Fruit fly (Drosophila melanogaster): Measurements from ENCODE around the gene Nf-YB.

The Nf-YB gene

dm6 chr2L:19756716-19757115, 20.9 kb downstream of the Nf-YB start, which contains the start of gene CG10631 (continued):
- TF ChIP-seq CG8478 (optimal IDR thresholded peaks at IDR 0.05) (no peak), ro (GFP tag; IDR thresholded peaks at IDR 0.05) (no peak), CG32767 (GFP tag; IDR thresholded peaks at IDR 0.05) (no peak), Max (GFP tag; optimal IDR thresholded peaks at IDR 0.05) (no peak), MBD-R2 (GFP tag; IDR thresholded peaks at IDR 0.05) (peak; percentile 70), abd-A (tag; optimal IDR thresholded peaks at IDR 0.05) (no peak), CG7357 (GFP tag; IDR thresholded peaks at IDR 0.05) (no peak), grn (GFP tag; optimal IDR thresholded peaks at IDR 0.05) (no peak), schlank (tag; optimal IDR thresholded peaks at IDR 0.05) (no peak), CG6791 (GFP tag; IDR thresholded peaks at IDR 0.05; ENCODE audit: partially characterized antibody) (peak; percentile 78), pros (GFP tag; optimal IDR thresholded peaks at IDR 0.05) (no peak), row (GFP tag; IDR thresholded peaks at IDR 0.05) (no peak; the same call in 2 of the 3 replicates), zf30C (GFP tag; optimal IDR thresholded peaks at IDR 0.05) (no peak), CG12104 (GFP tag; optimal IDR thresholded peaks at IDR 0.05) (no peak), ind (GFP tag; optimal IDR thresholded peaks at IDR 0.05) (no peak), HLH54F (GFP tag; optimal IDR thresholded peaks at IDR 0.05) (no peak), peb (GFP tag; IDR thresholded peaks at IDR 0.05) (no peak), CG5953 (GFP tag; IDR thresholded peaks at IDR 0.05) (no peak; the same call in 1 of the 2 replicates), rib (GFP tag; IDR thresholded peaks at IDR 0.05) (no peak), CG4360 (GFP tag; IDR thresholded peaks at IDR 0.05) (peak; percentile 58), ap (GFP tag; IDR thresholded peaks at IDR 0.05) (no peak), E2f2 (GFP tag; IDR thresholded peaks at IDR 0.05) (peak; percentile 55), H15 (GFP tag; IDR thresholded peaks at IDR 0.05) (no peak), ash1 (GFP tag; optimal IDR thresholded peaks at IDR 0.05) (no peak), trh (GFP tag; optimal IDR thresholded peaks at IDR 0.05) (no peak), vnd (GFP tag; IDR thresholded peaks at IDR 0.05; ENCODE audit: partially characterized antibody) (peak; percentile 69), Doc3 (GFP tag; IDR thresholded peaks at IDR 0.05; ENCODE audit: partially characterized antibody) (peak; percentile 69), C15 (GFP tag; IDR thresholded peaks at IDR 0.05) (no peak), CG34376 (GFP tag; optimal IDR thresholded peaks at IDR 0.05) (no peak), sna (GFP tag; IDR thresholded peaks at IDR 0.05; ENCODE audit: partially characterized antibody) (peak; percentile 79), Sox100B (GFP tag; optimal IDR thresholded peaks at IDR 0.05) (no peak), Spps (tag; optimal IDR thresholded peaks at IDR 0.05) (no peak), MESR4 (GFP tag; optimal IDR thresholded peaks at IDR 0.05) (peak; percentile 40), dpn (GFP tag; optimal IDR thresholded peaks at IDR 0.05) (no peak), CG8388 (GFP tag; optimal IDR thresholded peaks at IDR 0.05) (no peak), fd64A (GFP tag; optimal IDR thresholded peaks at IDR 0.05) (no peak), nerfin-2 (GFP tag; IDR thresholded peaks at IDR 0.05; ENCODE audit: partially characterized antibody) (peak; percentile 56), yki (optimal IDR thresholded peaks at IDR 0.05) (no peak), CG30020 (tag; optimal IDR thresholded peaks at IDR 0.05) (no peak), scrt (GFP tag; optimal IDR thresholded peaks at IDR 0.05) (no peak), Hey (tag; optimal IDR thresholded peaks at IDR 0.05) (no peak), Bteb2 (GFP tag; optimal IDR thresholded peaks at IDR 0.05) (no peak), CG18476 (GFP tag; optimal IDR thresholded peaks at IDR 0.05) (no peak), CG1602 (GFP tag; optimal IDR thresholded peaks at IDR 0.05) (no peak), HLH4C (GFP tag; IDR thresholded peaks at IDR 0.05; ENCODE audit: partially characterized antibody) (peak; percentile 75), Hr51 (GFP tag; optimal IDR thresholded peaks at IDR 0.05) (no peak), Antp (GFP tag; optimal IDR thresholded peaks at IDR 0.05) (no peak), CG11696 (GFP tag; IDR thresholded peaks at IDR 0.05) (no peak), az2 (GFP tag; optimal IDR thresholded peaks at IDR 0.05) (no peak), trem (tag; optimal IDR thresholded peaks at IDR 0.05) (no peak), Oli (tag; optimal IDR thresholded peaks at IDR 0.05) (no peak), GATAe (GFP tag; conservative IDR thresholded peaks at IDR 0.05) (no peak)
